Fruit fly (Drosophila melanogaster) S2 (cell line): ENCODE measurements around the gene Ncc69.

Experiments used
- CG8478 ChIP-seq: fragments of >200 bp; optimal IDR thresholded peaks from 2 replicates; lab custom pipeline; 2018
- CTCF ChIP-seq, 2 experiments: fragments of >200 bp; optimal IDR thresholded peaks; 2 replicates each; lab custom pipeline; 2018

DNA sequence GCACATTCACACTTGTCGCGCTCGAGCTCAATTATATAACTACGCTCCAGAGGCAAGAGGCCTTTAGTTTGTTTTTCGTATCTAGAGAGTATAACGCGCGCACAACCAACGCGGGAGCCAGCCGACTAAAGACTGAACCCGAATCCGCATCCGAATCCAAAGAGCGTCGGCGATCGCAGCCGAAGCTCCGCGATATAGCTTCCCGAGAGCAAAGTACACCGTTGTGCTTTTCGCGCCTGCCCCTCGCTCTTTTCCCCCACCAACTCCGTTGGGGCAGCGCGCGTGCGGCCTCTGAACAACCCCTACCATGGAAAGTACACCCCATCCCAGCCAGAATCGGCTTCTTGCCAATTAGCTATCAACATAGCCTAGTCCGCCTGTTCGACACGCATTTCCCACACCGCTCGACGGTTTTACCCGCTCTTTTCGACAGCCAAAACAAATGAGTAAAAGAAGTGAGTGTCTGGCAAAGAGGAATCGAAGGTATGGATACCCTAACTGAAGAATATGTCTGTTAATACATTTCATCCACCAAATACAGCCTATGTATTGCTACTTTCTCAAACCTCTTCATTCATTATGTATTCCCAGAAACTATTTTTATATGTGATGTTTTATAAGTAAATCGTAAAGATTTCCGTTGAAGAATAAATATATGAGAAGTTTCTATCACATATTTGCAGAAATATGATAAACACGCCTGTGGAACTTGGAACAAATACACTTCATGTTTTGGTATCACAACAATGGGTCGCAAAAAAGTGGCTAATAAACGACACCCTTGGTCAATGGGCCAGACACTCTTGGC is 17.5 kb upstream of the Ncc69 start:
- TF ChIP-seq CG8478 (lab: Kevin White, UChicago) = no peak
- no peak for TF ChIP-seq CTCF (optimal IDR thresholded peaks at IDR 0.05; lab: Kevin White, UChicago)
